Worm (Caenorhabditis elegans): ENCODE measurements around the gene Y43F8B.11.

- no peak for TF ChIP-seq ref-1 (GFP tag; conservative IDR thresholded peaks at IDR 0.05)
- no peak for TF ChIP-seq flt-1 (GFP tag; IDR thresholded peaks at IDR 0.05)
- no peak for TF ChIP-seq ztf-29 (GFP tag; IDR thresholded peaks at IDR 0.05)
- no peak for TF ChIP-seq T22C8.4 (GFP tag; IDR thresholded peaks at IDR 0.05)
- no peak for TF ChIP-seq tab-1 (GFP tag; IDR thresholded peaks at IDR 0.05)
- no peak for TF ChIP-seq cog-1 (tag; optimal IDR thresholded peaks at IDR 0.05)
- TF ChIP-seq med-1 (GFP tag; optimal IDR thresholded peaks at IDR 0.05; ENCODE audit: insufficient read depth): no peak
- TF ChIP-seq klf-2 (GFP tag; conservative IDR thresholded peaks at IDR 0.05): no peak
Observed at ce11 chrV:19468083-19468482, 2.4 kb upstream of the Y43F8B.11 start, which contains the start of gene Y43F8B.12.

Data from whole organism, midembryonic.